Worm (Caenorhabditis elegans) whole organism, L4 larva: ENCODE measurements around the gene cutl-23.

Experiments
- D1046.2 ChIP-seq: fragments of 200-800 bp; sonication (Bioruptor generic); IDR thresholded peaks from 2 replicates; pipeline ENCODE4 v1.3.6; 2022; ENCODE audit warnings: missing genetic modification characterization, missing compliant biosample characterization
- F26F4.8 ChIP-seq: fragments of 200-800 bp; sonication (Bioruptor generic); conservative IDR thresholded peaks from 2 replicates; pipeline ENCODE4 v1.3.6; 2022; ENCODE audit warnings: missing genetic modification characterization, missing compliant biosample characterization
- F44E2.7 ChIP-seq: fragments of 200-800 bp; sonication (Bioruptor generic); IDR thresholded peaks from 2 replicates; pipeline ENCODE4 v2.1.2; 2022; ENCODE audit warnings: missing genetic modification characterization, missing compliant biosample characterization
- F49E8.2 ChIP-seq: sonication (generic microtip); optimal IDR thresholded peaks from 2 replicates; lab custom pipeline; 2016; ENCODE audit warnings: missing compliant biosample characterization, mild to moderate bottlenecking, missing genetic modification characterization, borderline replicate concordance
- R02D3.7 ChIP-seq: fragments of 150-350 bp; sonication (generic microtip); optimal IDR thresholded peaks from 3 replicates; lab custom pipeline; 2014; ENCODE audit warnings: missing biosample characterization, missing genetic modification characterization
- T26A8.4 ChIP-seq: fragments of 200-800 bp; sonication (Bioruptor generic); IDR thresholded peaks from 2 replicates; pipeline ENCODE4 v1.3.6; 2022; ENCODE audit warnings: missing genetic modification characterization, missing compliant biosample characterization
- Y105C5A.15 ChIP-seq: fragments of 200-800 bp; sonication (Bioruptor generic); IDR thresholded peaks from 2 replicates; pipeline ENCODE4 v1.3.6; 2022; ENCODE audit warnings: missing genetic modification characterization, missing compliant biosample characterization
- Y48G9A.11 ChIP-seq: fragments of 200-800 bp; sonication (Bioruptor generic); IDR thresholded peaks from 2 replicates; pipeline ENCODE4 v1.3.6; 2022; ENCODE audit warnings: missing genetic modification reagents, missing genetic modification characterization, missing compliant biosample characterization
- Y5F2A.4 ChIP-seq: fragments of 200-800 bp; sonication (Bioruptor generic); optimal IDR thresholded peaks from 2 replicates; lab custom pipeline; 2018; ENCODE audit warnings: mild to moderate bottlenecking, missing genetic modification characterization, missing compliant biosample characterization
- aly-2 ChIP-seq: sonication (generic microtip); optimal IDR thresholded peaks from 2 replicates; lab custom pipeline; 2018; ENCODE audit warnings: missing biosample characterization, missing genetic modification characterization
- arid-1 ChIP-seq: fragments of 200-800 bp; sonication (Bioruptor generic); conservative IDR thresholded peaks from 2 replicates; pipeline ENCODE4 v1.3.6; 2022; ENCODE audit warnings: missing genetic modification reagents, missing genetic modification characterization, missing compliant biosample characterization
- attf-4 ChIP-seq: sonication (generic microtip); optimal IDR thresholded peaks from 3 replicates; lab custom pipeline; 2017; ENCODE audit warnings: missing biosample characterization, missing genetic modification characterization
- ceh-20 ChIP-seq: fragments of 200-800 bp; sonication (Bioruptor generic); IDR thresholded peaks from 2 replicates; pipeline ENCODE4 v1.3.6; 2022; ENCODE audit warnings: missing genetic modification reagents, missing genetic modification characterization, missing compliant biosample characterization
- ceh-44 ChIP-seq: fragments of 200-800 bp; sonication (Bioruptor generic); IDR thresholded peaks from 2 replicates; pipeline ENCODE4 v1.3.6; 2022; ENCODE audit warnings: missing genetic modification reagents, missing genetic modification characterization, missing compliant biosample characterization
- ctbp-1 ChIP-seq: fragments of 200-800 bp; sonication (Bioruptor generic); IDR thresholded peaks from 2 replicates; pipeline ENCODE4 v1.3.6; 2022; ENCODE audit warnings: missing genetic modification reagents, missing genetic modification characterization, missing compliant biosample characterization
- daf-16 ChIP-seq, 3 experiments: sonication (generic microtip); optimal IDR thresholded peaks; 2 replicates each; lab custom pipeline; 2016 to 2017; ENCODE audit warnings: missing genetic modification characterization in 3 of 3, missing genetic modification reagents in 3 of 3, mild to moderate bottlenecking in 2 of 3, missing compliant biosample characterization in 2 of 3, missing biosample characterization in 1 of 3, moderate library complexity in 1 of 3
- daf-19 ChIP-seq: fragments of 200-800 bp; sonication (Bioruptor generic); conservative IDR thresholded peaks from 2 replicates; pipeline ENCODE4 v1.3.6; 2022; ENCODE audit warnings: missing genetic modification characterization, missing compliant biosample characterization
- dmd-6 ChIP-seq: fragments of 200-800 bp; sonication (Bioruptor generic); IDR thresholded peaks from 2 replicates; pipeline ENCODE4 v1.3.6; 2022; ENCODE audit warnings: missing genetic modification reagents, missing genetic modification characterization, missing compliant biosample characterization
- dmd-8 ChIP-seq: fragments of 200-800 bp; sonication (Bioruptor generic); IDR thresholded peaks from 2 replicates; pipeline ENCODE4 v1.3.6; 2022; ENCODE audit warnings: missing genetic modification characterization, missing compliant biosample characterization
- dmd-9 ChIP-seq: fragments of 200-800 bp; sonication (Bioruptor generic); IDR thresholded peaks from 2 replicates; pipeline ENCODE4 v1.3.6; 2022; ENCODE audit warnings: missing genetic modification reagents, missing genetic modification characterization, missing compliant biosample characterization
- egl-27 ChIP-seq: sonication (generic microtip); optimal IDR thresholded peaks from 3 replicates; lab custom pipeline; 2017; ENCODE audit warnings: missing biosample characterization, missing genetic modification reagents, missing genetic modification characterization
- egl-43 ChIP-seq: fragments of 200-800 bp; sonication (Bioruptor generic); IDR thresholded peaks from 2 replicates; pipeline ENCODE4 v1.3.6; 2022; ENCODE audit warnings: missing genetic modification reagents, missing genetic modification characterization, missing compliant biosample characterization
- fos-1 ChIP-seq: fragments of 150-350 bp; optimal IDR thresholded peaks from 2 replicates; lab custom pipeline; 2014; ENCODE audit warnings: missing biosample characterization, missing genetic modification characterization
- hif-1 ChIP-seq, 2 experiments: sonication (generic microtip); optimal IDR thresholded peaks; 2 replicates each; lab custom pipeline; 2016 to 2017; ENCODE audit warnings: missing compliant biosample characterization in 2 of 2, missing genetic modification characterization in 2 of 2, missing genetic modification reagents in 2 of 2, missing genotype in 2 of 2, mild to moderate bottlenecking in 1 of 2
- hlh-11 ChIP-seq: fragments of 200-800 bp; sonication (Bioruptor generic); optimal IDR thresholded peaks from 2 replicates; lab custom pipeline; 2018; ENCODE audit warnings: mild to moderate bottlenecking, missing genetic modification characterization, missing compliant biosample characterization
- hmg-1.1 ChIP-seq: fragments of 200-800 bp; sonication (Bioruptor generic); IDR thresholded peaks from 2 replicates; pipeline ENCODE4 v1.3.6; 2022; ENCODE audit warnings: missing genetic modification reagents, missing genetic modification characterization, missing compliant biosample characterization
- lim-7 ChIP-seq: fragments of 200-800 bp; sonication (Bioruptor generic); IDR thresholded peaks from 2 replicates; pipeline ENCODE4 v1.3.6; 2022; ENCODE audit warnings: missing genetic modification characterization, missing compliant biosample characterization
- lin-1 ChIP-seq: fragments of 200-800 bp; sonication (Bioruptor generic); IDR thresholded peaks from 2 replicates; pipeline ENCODE4 v1.3.6; 2022; ENCODE audit warnings: missing genetic modification reagents, missing genetic modification characterization, missing compliant biosample characterization
- lin-38 ChIP-seq: fragments of 200-800 bp; sonication (Bioruptor generic); IDR thresholded peaks from 2 replicates; pipeline ENCODE4 v1.3.6; 2022; ENCODE audit warnings: missing genetic modification reagents, missing genetic modification characterization, missing compliant biosample characterization
- lir-3 ChIP-seq: sonication (generic microtip); optimal IDR thresholded peaks from 2 replicates; lab custom pipeline; 2016; ENCODE audit warnings: mild to moderate bottlenecking, missing genetic modification characterization, missing compliant biosample characterization
- madf-5 ChIP-seq, 2 experiments: fragments of 200-800 bp; sonication (Bioruptor generic); IDR thresholded peaks; 2 replicates each; pipeline ENCODE4 v1.3.6; 2022; ENCODE audit warnings: missing compliant biosample characterization in 2 of 2, missing genetic modification characterization in 2 of 2
- madf-9 ChIP-seq: fragments of 200-800 bp; sonication (Bioruptor generic); conservative IDR thresholded peaks from 2 replicates; pipeline ENCODE4 v1.3.6; 2022; ENCODE audit warnings: missing genetic modification reagents, missing genetic modification characterization, missing compliant biosample characterization
- mdl-1 ChIP-seq, 2 experiments: fragments of 150-350 bp in 1 of 2; sonication (generic microtip) in 1 of 2; optimal IDR thresholded peaks; 2 replicates each; lab custom pipeline; 2014 to 2017; ENCODE audit warnings: missing biosample characterization in 2 of 2, missing genetic modification characterization in 2 of 2
- mdt-29 ChIP-seq: fragments of 200-800 bp; sonication (Bioruptor generic); IDR thresholded peaks from 2 replicates; pipeline ENCODE4 v1.3.6; 2022; ENCODE audit warnings: missing genetic modification reagents, missing genetic modification characterization, missing compliant biosample characterization
- mes-2 ChIP-seq: sonication (generic microtip); optimal IDR thresholded peaks from 2 replicates; lab custom pipeline; 2016; ENCODE audit warnings: missing genotype, mild to moderate bottlenecking, missing genetic modification characterization, missing compliant biosample characterization; ENCODE audit not compliant: poor library complexity, severe bottlenecking
- mxl-3 ChIP-seq: fragments of 200-800 bp; sonication (Bioruptor generic); optimal IDR thresholded peaks from 2 replicates; lab custom pipeline; 2018; ENCODE audit warnings: mild to moderate bottlenecking, missing genetic modification characterization, missing compliant biosample characterization
- nhr-6 ChIP-seq: fragments of 150-350 bp; optimal IDR thresholded peaks from 2 replicates; lab custom pipeline; 2014; ENCODE audit warnings: missing biosample characterization, missing genetic modification characterization
- pha-4 ChIP-seq, 2 experiments: fragments of 150-350 bp in 1 of 2; fragments of 200-800 bp in 1 of 2; sonication (Bioruptor generic) in 1 of 2; IDR thresholded peaks in 1 of 2; optimal IDR thresholded peaks in 1 of 2; 2 replicates each; pipeline versions ENCODE4 v1.3.6 to Lab custom; 2014 to 2022; ENCODE audit warnings: missing genetic modification characterization in 2 of 2, missing genetic modification reagents in 2 of 2, missing biosample characterization in 1 of 2, missing compliant biosample characterization in 1 of 2
- rbr-2 ChIP-seq: sonication (generic microtip); optimal IDR thresholded peaks from 2 replicates; lab custom pipeline; 2016; ENCODE audit warnings: missing genotype, missing genetic modification characterization, missing compliant biosample characterization
- sdz-12 ChIP-seq: fragments of 200-800 bp; sonication (Bioruptor generic); optimal IDR thresholded peaks from 2 replicates; lab custom pipeline; 2018; ENCODE audit warnings: mild to moderate bottlenecking, missing genetic modification characterization, missing compliant biosample characterization
- set-16 ChIP-seq: fragments of 200-800 bp; sonication (Bioruptor generic); IDR thresholded peaks from 2 replicates; pipeline ENCODE4 v1.3.6; 2022; ENCODE audit warnings: missing genetic modification reagents, missing genetic modification characterization, missing compliant biosample characterization
- snpc-1.2 ChIP-seq: fragments of 200-800 bp; sonication (Bioruptor generic); IDR thresholded peaks from 2 replicates; pipeline ENCODE4 v1.3.6; 2022; ENCODE audit warnings: missing genetic modification reagents, missing genetic modification characterization, missing compliant biosample characterization
- tag-97 ChIP-seq: fragments of 200-800 bp; sonication (Bioruptor generic); IDR thresholded peaks from 2 replicates; pipeline ENCODE4 v1.3.6; 2022; ENCODE audit warnings: missing genetic modification characterization, missing compliant biosample characterization
- unc-130 ChIP-seq: sonication (generic microtip); optimal IDR thresholded peaks from 2 replicates; lab custom pipeline; 2016; ENCODE audit warnings: missing genetic modification reagents, missing genetic modification characterization, missing compliant biosample characterization
- vab-7 ChIP-seq: fragments of 200-800 bp; sonication (Bioruptor generic); IDR thresholded peaks from 2 replicates; pipeline ENCODE4 v1.3.6; 2022; ENCODE audit warnings: missing genetic modification reagents, missing genetic modification characterization, missing compliant biosample characterization
- ztf-11 ChIP-seq: fragments of 150-350 bp; optimal IDR thresholded peaks from 2 replicates; lab custom pipeline; 2014; ENCODE audit warnings: missing biosample characterization, missing genetic modification characterization

cutl-23 gene

ce11 chrIII:5769726-5770235 is at the start of gene cutl-23:
TSS of gene cutl-23 (plus strand) at chrIII:5770185.
- TF ChIP-seq rbr-2 (tag; lab: Kevin White, UChicago) (peak; percentile 50), lin-1 (GFP tag; lab: Robert Waterston, UW) (0 out of 2 replicates have a peak, but pooled peaks have one; percentile 29), F26F4.8 (GFP tag; lab: Robert Waterston, UW) (peak; percentile 80; the same call in 1 of the 2 replicates), Y105C5A.15 (0 out of 2 replicates have a peak, but pooled peaks have one; percentile 54), mdl-1 (tag; optimal IDR thresholded peaks at IDR 0.05; lab: Kevin White, UChicago) (no peak), madf-5 (GFP tag; IDR thresholded peaks at IDR 0.05; lab: Robert Waterston, UW) (peak in 1 of 2 experiments; percentile 60; a peak in 1 of 4 replicates), egl-27 (tag; lab: Kevin White, UChicago) (no peak), pha-4 (GFP tag; IDR thresholded peaks at IDR 0.05; lab: Robert Waterston, UW) (peak; percentile 83; the same call in 1 of the 2 replicates), pha-4 (tag; optimal IDR thresholded peaks at IDR 0.05; lab: Kevin White, UChicago) (no peak), ctbp-1 (GFP tag; lab: Robert Waterston, UW) (peak; percentile 72), set-16 (no peak), lim-7 (GFP tag; lab: Robert Waterston, UW) (peak; percentile 86), hif-1 (tag; optimal IDR thresholded peaks at IDR 0.05; lab: Kevin White, UChicago) (peak in 1 of 2 experiments; percentile 10), ztf-11 (tag; lab: Kevin White, UChicago) (no peak), mes-2 (tag; lab: Kevin White, UChicago) (peak; percentile 77), nhr-6 (no peak), Y5F2A.4 (GFP tag; lab: Kevin White, UChicago) (peak; percentile 35), snpc-1.2 (GFP tag; lab: Robert Waterston, UW) (peak; percentile 65), dmd-9 (GFP tag; lab: Robert Waterston, UW) (0 out of 2 replicates have a peak, but pooled peaks have one; percentile 41), T26A8.4 (GFP tag; lab: Robert Waterston, UW) (peak; percentile 60; the same call in 1 of the 2 replicates), tag-97 (GFP tag; lab: Robert Waterston, UW) (no peak), madf-9 (GFP tag; lab: Robert Waterston, UW) (peak; percentile 68), ceh-20 (GFP tag; lab: Robert Waterston, UW) (0 out of 2 replicates have a peak, but pooled peaks have one; percentile 30), F44E2.7 (GFP tag; lab: Robert Waterston, UW) (peak; percentile 59; the same call in 1 of the 2 replicates), daf-16 (GFP tag; optimal IDR thresholded peaks at IDR 0.05; lab: Kevin White, UChicago) (peak in 1 of 2 experiments; percentile 34), daf-16 (tag; optimal IDR thresholded peaks at IDR 0.05; lab: Kevin White, UChicago) (no peak), dmd-6 (peak; percentile 24; the same call in 1 of the 2 replicates), daf-19 (GFP tag; lab: Robert Waterston, UW) (peak; percentile 58; the same call in 1 of the 2 replicates), lir-3 (tag; lab: Kevin White, UChicago) (peak; percentile 69), arid-1 (peak; percentile 61; the same call in 1 of the 2 replicates), egl-43 (GFP tag; lab: Robert Waterston, UW) (peak; percentile 85), sdz-12 (no peak), dmd-8 (peak; percentile 81), mdt-29 (no peak), vab-7 (GFP tag; lab: Robert Waterston, UW) (peak; percentile 86), hlh-11 (tag; lab: Kevin White, UChicago) (peak; percentile 19), ceh-44 (peak; percentile 61; the same call in 1 of the 2 replicates), mxl-3 (GFP tag; lab: Kevin White, UChicago) (peak; percentile 51), D1046.2 (peak; percentile 71; the same call in 1 of the 2 replicates), fos-1 (no peak), R02D3.7 (no peak), Y48G9A.11 (GFP tag; lab: Robert Waterston, UW) (peak; percentile 77), hmg-1.1 (GFP tag; lab: Robert Waterston, UW) (peak; percentile 49; the same call in 1 of the 2 replicates), unc-130 (GFP tag; lab: Kevin White, UChicago) (peak; percentile 51), attf-4 (tag; lab: Kevin White, UChicago) (no peak), lin-38 (GFP tag; lab: Robert Waterston, UW) (no peak), aly-2 (tag; lab: Kevin White, UChicago) (no peak), F49E8.2 (tag; lab: Kevin White, UChicago) (no peak)
